Fruit fly (Drosophila melanogaster) whole organism, embryonic: ENCODE measurements around the gene CG8301.

ENCODE experiments used
- Asciz ChIP-seq: fragments of 200-800 bp; sonication (Bioruptor generic); optimal IDR thresholded peaks from 2 replicates; lab custom pipeline; 2017; ENCODE audit warnings: missing biosample characterization, mild to moderate bottlenecking, missing genetic modification characterization, missing genetic modification reagents
- Atf6 ChIP-seq: fragments of 200-800 bp; sonication (Bioruptor generic); IDR thresholded peaks from 2 replicates; pipeline ENCODE4 v1.3.6; 2022; ENCODE audit warnings: missing biosample characterization, missing genetic modification characterization
- CG1024 ChIP-seq: fragments of 200-800 bp; sonication (Bioruptor generic); IDR thresholded peaks from 2 replicates; pipeline ENCODE4 v1.3.6; 2022; ENCODE audit warnings: missing biosample characterization, missing genetic modification characterization
- CG11085 ChIP-seq: fragments of 200-800 bp; sonication (Bioruptor generic); IDR thresholded peaks from 2 replicates; pipeline ENCODE4 v1.3.6; 2022; ENCODE audit warnings: missing biosample characterization, missing genetic modification characterization
- CG11504 ChIP-seq: fragments of 200-800 bp; sonication (Bioruptor generic); optimal IDR thresholded peaks from 3 replicates; lab custom pipeline; 2019; ENCODE audit warnings: missing biosample characterization, mild to moderate bottlenecking, missing genetic modification characterization, moderate library complexity
- CG11695 ChIP-seq: fragments of 200-800 bp; sonication (Bioruptor generic); IDR thresholded peaks from 3 replicates; pipeline ENCODE4 v1.3.6; 2022; ENCODE audit warnings: missing biosample characterization, missing genetic modification characterization
- CG1233 ChIP-seq: fragments of 200-800 bp; sonication (Bioruptor generic); optimal IDR thresholded peaks from 4 replicates; lab custom pipeline; 2018; ENCODE audit warnings: missing biosample characterization, mild to moderate bottlenecking, missing genetic modification characterization
- CG14014 ChIP-seq: fragments of 200-800 bp; sonication (Bioruptor generic); IDR thresholded peaks from 2 replicates; pipeline ENCODE4 v1.3.6; 2022; ENCODE audit warnings: missing biosample characterization, missing genetic modification characterization
- CG15696 ChIP-seq: fragments of 200-800 bp; sonication (Bioruptor generic); optimal IDR thresholded peaks from 2 replicates; lab custom pipeline; 2019; ENCODE audit warnings: missing biosample characterization, mild to moderate bottlenecking, missing genetic modification characterization, moderate library complexity
- CG17186 ChIP-seq: fragments of 200-800 bp; sonication (Bioruptor generic); optimal IDR thresholded peaks from 3 replicates; lab custom pipeline; 2017; ENCODE audit warnings: missing biosample characterization, missing genetic modification reagents, missing genetic modification characterization
- CG17359 ChIP-seq: fragments of 200-800 bp; sonication (Bioruptor generic); optimal IDR thresholded peaks from 3 replicates; lab custom pipeline; 2018; ENCODE audit warnings: missing biosample characterization, mild to moderate bottlenecking, missing genetic modification characterization, moderate library complexity
- CG2120 ChIP-seq: fragments of 200-800 bp; sonication (Bioruptor generic); optimal IDR thresholded peaks from 3 replicates; lab custom pipeline; 2016; ENCODE audit warnings: missing biosample characterization, missing genetic modification characterization
- CG2202 ChIP-seq: fragments of 200-800 bp; sonication (Bioruptor generic); optimal IDR thresholded peaks from 2 replicates; lab custom pipeline; 2018; ENCODE audit warnings: missing biosample characterization, mild to moderate bottlenecking, missing genetic modification characterization
- CG6765 ChIP-seq: fragments of 200-800 bp; sonication (Bioruptor generic); optimal IDR thresholded peaks from 3 replicates; lab custom pipeline; 2017; ENCODE audit warnings: missing biosample characterization, mild to moderate bottlenecking, missing genetic modification characterization
- CG9437 ChIP-seq: fragments of 200-800 bp; sonication (Bioruptor generic); optimal IDR thresholded peaks from 2 replicates; lab custom pipeline; 2018; ENCODE audit warnings: missing biosample characterization, mild to moderate bottlenecking, missing genetic modification characterization
- D ChIP-seq, 2 experiments: fragments of 200-800 bp in 1 of 2; fragments of >200 bp in 1 of 2; sonication (Bioruptor generic) in 1 of 2; optimal IDR thresholded peaks; 2 replicates in 1 of 2; 3 replicates in 1 of 2; lab custom pipeline; 2017; ENCODE audit warnings: mild to moderate bottlenecking in 1 of 2, missing biosample characterization in 1 of 2, missing genetic modification characterization in 1 of 2, missing genetic modification reagents in 1 of 2
- D19A ChIP-seq: fragments of 200-800 bp; optimal IDR thresholded peaks from 3 replicates; lab custom pipeline; 2019; ENCODE audit warnings: missing biosample characterization, mild to moderate bottlenecking, missing genetic modification characterization, moderate library complexity
- Dbx ChIP-seq: fragments of 200-800 bp; sonication (Bioruptor generic); IDR thresholded peaks from 3 replicates; pipeline ENCODE4 v1.3.6; 2022; ENCODE audit warnings: missing biosample characterization, missing genetic modification characterization
- Elba2 ChIP-seq: fragments of 200-800 bp; sonication (Bioruptor generic); optimal IDR thresholded peaks from 3 replicates; lab custom pipeline; 2016; ENCODE audit warnings: missing biosample characterization, missing genetic modification characterization
- Ets97D ChIP-seq: fragments of 200-800 bp; sonication (Bioruptor generic); optimal IDR thresholded peaks from 3 replicates; lab custom pipeline; 2016; ENCODE audit warnings: missing biosample characterization, missing genetic modification characterization
- Fer2 ChIP-seq: fragments of 200-800 bp; sonication (Bioruptor generic); optimal IDR thresholded peaks from 2 replicates; lab custom pipeline; 2018; ENCODE audit warnings: missing biosample characterization, mild to moderate bottlenecking, missing genetic modification characterization, moderate library complexity
- Hr51 ChIP-seq, 2 experiments: fragments of 200-800 bp; sonication (Bioruptor generic); optimal IDR thresholded peaks; 2 replicates in 1 of 2; 3 replicates in 1 of 2; lab custom pipeline; 2016 to 2018; ENCODE audit warnings: missing biosample characterization in 2 of 2, missing genetic modification characterization in 2 of 2, mild to moderate bottlenecking in 1 of 2, moderate library complexity in 1 of 2
- Hr78 ChIP-seq, 2 experiments: fragments of 200-800 bp in 1 of 2; fragments of >200 bp in 1 of 2; sonication (Bioruptor generic) in 1 of 2; optimal IDR thresholded peaks; 2 replicates each; lab custom pipeline; 2017 to 2019; ENCODE audit warnings: missing biosample characterization in 2 of 2, missing genetic modification characterization in 2 of 2, mild to moderate bottlenecking in 1 of 2, moderate library complexity in 1 of 2
- Myb ChIP-seq: fragments of 200-800 bp; sonication (Bioruptor generic); optimal IDR thresholded peaks from 2 replicates; lab custom pipeline; 2016; ENCODE audit warnings: missing biosample characterization, missing genetic modification characterization
- Side ChIP-seq: fragments of 200-800 bp; sonication (Bioruptor generic); optimal IDR thresholded peaks from 2 replicates; lab custom pipeline; 2016; ENCODE audit warnings: missing biosample characterization, missing genetic modification characterization
- Sox100B ChIP-seq: fragments of 200-800 bp; sonication (Bioruptor generic); optimal IDR thresholded peaks from 3 replicates; lab custom pipeline; 2018; ENCODE audit warnings: missing biosample characterization, mild to moderate bottlenecking, missing genetic modification characterization
- Sry-β ChIP-seq: fragments of 200-800 bp; sonication (Bioruptor generic); optimal IDR thresholded peaks from 2 replicates; lab custom pipeline; 2018; ENCODE audit warnings: missing biosample characterization, mild to moderate bottlenecking, missing genetic modification characterization, moderate library complexity
- Vsx1 ChIP-seq: fragments of 200-800 bp; sonication (Bioruptor generic); optimal IDR thresholded peaks from 2 replicates; lab custom pipeline; 2017; ENCODE audit warnings: missing biosample characterization, mild to moderate bottlenecking, missing genetic modification characterization, missing genetic modification reagents
- dati ChIP-seq: fragments of 200-800 bp; sonication (Bioruptor generic); IDR thresholded peaks from 2 replicates; pipeline ENCODE4 v1.3.6; 2022; ENCODE audit warnings: missing biosample characterization, missing genetic modification characterization
- dmrt11E ChIP-seq: fragments of 200-800 bp; sonication (Bioruptor generic); optimal IDR thresholded peaks from 3 replicates; lab custom pipeline; 2018; ENCODE audit warnings: missing biosample characterization, mild to moderate bottlenecking, missing genetic modification characterization, moderate library complexity
- fru ChIP-seq: fragments of >200 bp; optimal IDR thresholded peaks from 2 replicates; lab custom pipeline; 2017
- grn ChIP-seq: fragments of 200-800 bp; sonication (Bioruptor generic); optimal IDR thresholded peaks from 3 replicates; lab custom pipeline; 2017; ENCODE audit warnings: missing biosample characterization, missing genetic modification characterization
- gsb-n ChIP-seq: fragments of 200-800 bp; sonication (Bioruptor generic); optimal IDR thresholded peaks from 3 replicates; lab custom pipeline; 2018; ENCODE audit warnings: missing biosample characterization, mild to moderate bottlenecking, missing genetic modification characterization
- hbn ChIP-seq: fragments of 200-800 bp; sonication (Bioruptor generic); IDR thresholded peaks from 2 replicates; pipeline ENCODE4 v1.3.6; 2022; ENCODE audit warnings: missing biosample characterization, missing genetic modification characterization; ENCODE audit not compliant: partially characterized antibody
- kni ChIP-seq: fragments of 200-800 bp; sonication (Bioruptor generic); optimal IDR thresholded peaks from 3 replicates; lab custom pipeline; 2017; ENCODE audit warnings: mild to moderate bottlenecking, missing biosample characterization, missing genetic modification reagents, missing genetic modification characterization
- lbe ChIP-seq: fragments of 200-800 bp; sonication (Bioruptor generic); optimal IDR thresholded peaks from 2 replicates; lab custom pipeline; 2016; ENCODE audit warnings: missing biosample characterization, mild to moderate bottlenecking, missing genetic modification characterization
- lmd ChIP-seq: fragments of 200-800 bp; sonication (Bioruptor generic); IDR thresholded peaks from 2 replicates; pipeline ENCODE4 v1.3.6; 2022; ENCODE audit warnings: missing biosample characterization, missing genetic modification characterization
- nom ChIP-seq: fragments of 200-800 bp; sonication (Bioruptor generic); optimal IDR thresholded peaks from 2 replicates; lab custom pipeline; 2017; ENCODE audit warnings: missing biosample characterization, missing genetic modification characterization, mild to moderate bottlenecking, moderate library complexity, missing genetic modification reagents
- ranshi ChIP-seq: fragments of 200-800 bp; sonication (Bioruptor generic); IDR thresholded peaks from 2 replicates; pipeline ENCODE4 v1.3.6; 2022; ENCODE audit warnings: missing biosample characterization, missing genetic modification characterization
- repo ChIP-seq: fragments of 200-800 bp; sonication (Bioruptor generic); optimal IDR thresholded peaks from 2 replicates; lab custom pipeline; 2016; ENCODE audit warnings: missing biosample characterization, missing genetic modification characterization
- sd ChIP-seq: fragments of 200-800 bp; sonication (Bioruptor generic); optimal IDR thresholded peaks from 3 replicates; lab custom pipeline; 2018; ENCODE audit warnings: missing biosample characterization, mild to moderate bottlenecking, missing genetic modification characterization, moderate library complexity
- sens ChIP-seq: fragments of 200-800 bp; sonication (Bioruptor generic); peaks from one replicate; lab custom pipeline; 2016; ENCODE audit warnings: missing biosample characterization, missing genetic modification characterization
- slbo ChIP-seq: fragments of 200-800 bp; sonication (Bioruptor generic); IDR thresholded peaks from 2 replicates; pipeline ENCODE4 v1.3.6; 2022; ENCODE audit warnings: missing biosample characterization, missing genetic modification characterization
- sug ChIP-seq: fragments of 200-800 bp; optimal IDR thresholded peaks from 2 replicates; lab custom pipeline; 2019; ENCODE audit warnings: missing biosample characterization, mild to moderate bottlenecking, missing genetic modification characterization, moderate library complexity
- tll ChIP-seq, 2 experiments: fragments of 200-800 bp in 1 of 2; fragments of >200 bp in 1 of 2; sonication (Bioruptor generic) in 1 of 2; optimal IDR thresholded peaks; 2 replicates each; lab custom pipeline; 2017 to 2019; ENCODE audit warnings: missing biosample characterization in 2 of 2, missing genetic modification characterization in 2 of 2, mild to moderate bottlenecking in 1 of 2, moderate library complexity in 1 of 2
- twi ChIP-seq: fragments of 200-800 bp; optimal IDR thresholded peaks from 2 replicates; lab custom pipeline; 2019; ENCODE audit warnings: missing biosample characterization, mild to moderate bottlenecking, missing genetic modification characterization, moderate library complexity
- vnd ChIP-seq: fragments of 200-800 bp; sonication (Bioruptor generic); IDR thresholded peaks from 3 replicates; pipeline ENCODE4 v1.3.6; 2022; ENCODE audit warnings: missing biosample characterization, missing genetic modification characterization; ENCODE audit not compliant: partially characterized antibody
- wor ChIP-seq: fragments of 200-800 bp; sonication (Bioruptor generic); IDR thresholded peaks from 2 replicates; pipeline ENCODE4 v1.3.6; 2022; ENCODE audit warnings: missing biosample characterization, missing genetic modification characterization
- z ChIP-seq: fragments of 200-800 bp; sonication (Bioruptor generic); IDR thresholded peaks from 3 replicates; pipeline ENCODE4 v1.3.6; 2022; ENCODE audit warnings: missing biosample characterization, missing genetic modification characterization

Gene CG8301

DNA sequence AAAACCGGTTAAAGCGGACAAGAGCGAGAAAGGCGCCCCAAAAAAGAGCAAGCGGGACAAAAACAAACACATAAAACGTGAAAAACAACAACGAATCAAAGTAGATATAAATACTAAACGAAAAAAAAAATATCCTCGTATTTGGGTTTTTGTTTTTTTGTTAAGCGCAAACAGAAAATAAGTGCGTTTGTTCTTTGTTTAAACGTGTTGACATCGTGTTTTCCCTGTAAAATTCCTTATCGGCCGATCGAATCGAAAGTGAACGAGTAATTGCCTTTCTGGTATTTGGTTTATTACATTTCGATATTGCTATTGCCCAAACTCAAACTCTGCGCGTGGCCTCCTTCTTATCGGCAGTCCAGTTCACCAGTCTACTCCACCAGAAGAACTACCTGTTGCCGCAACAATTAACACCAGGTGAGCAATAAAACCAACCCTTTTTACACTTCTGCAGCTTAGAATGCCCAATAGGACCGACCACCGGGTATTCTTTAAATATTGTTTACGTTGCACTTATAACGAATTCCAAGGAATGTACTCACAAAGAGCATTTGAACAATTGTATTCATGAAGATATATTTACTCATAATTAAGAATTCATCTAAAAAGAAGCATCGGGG, 10.8 kb downstream of the CG8301 start:
- no peak for TF ChIP-seq CG17186 (GFP tag; lab: Kevin White, UChicago)
- no peak for TF ChIP-seq CG6765 (GFP tag; lab: Kevin White, UChicago)
- TF ChIP-seq Side, result no peak
- TF ChIP-seq CG9437 (GFP tag; lab: Kevin White, UChicago), result no peak
- no peak for TF ChIP-seq Sox100B (GFP tag; lab: Kevin White, UChicago)
- TF ChIP-seq D19A, result peak; percentile 88
- peak; percentile 16 for TF ChIP-seq nom (GFP tag; lab: Kevin White, UChicago)
- TF ChIP-seq Sry-β (GFP tag; lab: Kevin White, UChicago), result no peak
- TF ChIP-seq Vsx1 (GFP tag; lab: Kevin White, UChicago), result peak; percentile 61
- TF ChIP-seq slbo (GFP tag; lab: Robert Waterston, UW), result no peak
- no peak for TF ChIP-seq Dbx (GFP tag; lab: Robert Waterston, UW)
- no peak for TF ChIP-seq CG2120 (GFP tag; lab: Kevin White, UChicago)
- no peak for TF ChIP-seq Fer2 (tag; lab: Kevin White, UChicago)
- no peak for TF ChIP-seq Asciz (GFP tag; lab: Kevin White, UChicago)
- TF ChIP-seq Atf6 (GFP tag; lab: Robert Waterston, UW), result no peak
- no peak for TF ChIP-seq wor (GFP tag; lab: Robert Waterston, UW)
- TF ChIP-seq kni (GFP tag; lab: Kevin White, UChicago), result peak; percentile 43
- no peak for TF ChIP-seq Hr51 (GFP tag; optimal IDR thresholded peaks at IDR 0.05; lab: Kevin White, UChicago)
- TF ChIP-seq lmd (GFP tag; lab: Robert Waterston, UW), result no peak
- no peak for TF ChIP-seq dati (GFP tag; lab: Robert Waterston, UW)
- TF ChIP-seq lbe (GFP tag; lab: Kevin White, UChicago), result no peak
- peak; percentile 3 for TF ChIP-seq CG15696
- TF ChIP-seq z (GFP tag; lab: Robert Waterston, UW), result no peak
- TF ChIP-seq Elba2 (GFP tag; lab: Kevin White, UChicago), result peak; percentile 89
- no peak for TF ChIP-seq Hr78 (GFP tag; optimal IDR thresholded peaks at IDR 0.05; lab: Kevin White, UChicago)
- peak; percentile 2 for TF ChIP-seq gsb-n (tag; lab: Kevin White, UChicago)
- no peak for TF ChIP-seq CG17359 (tag; lab: Kevin White, UChicago)
- no peak for TF ChIP-seq CG11695 (GFP tag; lab: Robert Waterston, UW)
- TF ChIP-seq CG14014, result no peak
- TF ChIP-seq Myb (GFP tag; lab: Kevin White, UChicago), result no peak
- TF ChIP-seq D (optimal IDR thresholded peaks at IDR 0.05; lab: Kevin White, UChicago), result no peak
- TF ChIP-seq D (GFP tag; optimal IDR thresholded peaks at IDR 0.05; lab: Kevin White, UChicago), result peak; percentile 1
- peak in 1 of 2 experiments; percentile 7 for TF ChIP-seq tll (GFP tag; optimal IDR thresholded peaks at IDR 0.05; lab: Kevin White, UChicago)
- TF ChIP-seq grn (GFP tag; lab: Kevin White, UChicago), result peak; percentile 79
- TF ChIP-seq CG1233 (GFP tag; lab: Kevin White, UChicago), result no peak
- TF ChIP-seq vnd (GFP tag; lab: Robert Waterston, UW), result no peak
- no peak for TF ChIP-seq CG1024 (GFP tag; lab: Robert Waterston, UW)
- TF ChIP-seq sug (tag; lab: Kevin White, UChicago), result peak; percentile 11
- peak; percentile 14 for TF ChIP-seq dmrt11E (tag; lab: Kevin White, UChicago)
- TF ChIP-seq sens, result peak; percentile 75
- no peak for TF ChIP-seq Ets97D (GFP tag; lab: Kevin White, UChicago)
- TF ChIP-seq ranshi (GFP tag; lab: Robert Waterston, UW), result no peak
- TF ChIP-seq CG11504, result peak; percentile 4
- no peak for TF ChIP-seq fru (lab: Kevin White, UChicago)
- TF ChIP-seq sd (tag; lab: Kevin White, UChicago), result peak; percentile 71
- TF ChIP-seq CG11085 (GFP tag; lab: Robert Waterston, UW), result no peak
- TF ChIP-seq repo (GFP tag; lab: Kevin White, UChicago), result no peak
- TF ChIP-seq twi, result no peak
- no peak for TF ChIP-seq hbn (GFP tag; lab: Robert Waterston, UW)
- TF ChIP-seq CG2202, result no peak
